Worm (Caenorhabditis elegans) whole organism, late embryonic: ENCODE results near the gene F46C5.9.

ENCODE experiments used
- C08G9.2 ChIP-seq: sonication (generic microtip); optimal IDR thresholded peaks from 2 replicates; lab custom pipeline; 2016; ENCODE audit warnings: mild to moderate bottlenecking, missing genetic modification characterization, moderate library complexity, missing compliant biosample characterization
- C38D4.7 ChIP-seq: fragments of 200-800 bp; sonication (Bioruptor generic); optimal IDR thresholded peaks from 2 replicates; lab custom pipeline; 2018; ENCODE audit warnings: mild to moderate bottlenecking, missing genetic modification characterization, moderate library complexity, missing compliant biosample characterization
- K02D7.2 ChIP-seq: sonication (generic microtip); optimal IDR thresholded peaks from 2 replicates; lab custom pipeline; 2017; ENCODE audit warnings: mild to moderate bottlenecking, missing genetic modification characterization, missing compliant biosample characterization
- K09A11.1 ChIP-seq: sonication (generic microtip); optimal IDR thresholded peaks from 2 replicates; lab custom pipeline; 2017; ENCODE audit warnings: antibody characterized with exemption, mild to moderate bottlenecking, missing genetic modification characterization, missing compliant biosample characterization; ENCODE audit not compliant: insufficient read depth
- ahr-1 ChIP-seq: sonication (generic microtip); optimal IDR thresholded peaks from 2 replicates; lab custom pipeline; 2016; ENCODE audit warnings: missing genetic modification characterization, missing compliant biosample characterization
- ceh-14 ChIP-seq: sonication (generic microtip); optimal IDR thresholded peaks from 2 replicates; lab custom pipeline; 2016; ENCODE audit warnings: missing genotype, missing genetic modification characterization, missing compliant biosample characterization
- ceh-18 ChIP-seq: sonication (generic microtip); optimal IDR thresholded peaks from 2 replicates; lab custom pipeline; 2016; ENCODE audit warnings: missing genetic modification characterization, missing compliant biosample characterization
- ceh-19 ChIP-seq: fragments of 200-800 bp; sonication (Bioruptor generic); optimal IDR thresholded peaks from 2 replicates; lab custom pipeline; 2018; ENCODE audit warnings: mild to moderate bottlenecking, missing genetic modification characterization, missing compliant biosample characterization
- ceh-2 ChIP-seq: sonication (generic microtip); optimal IDR thresholded peaks from 2 replicates; lab custom pipeline; 2016; ENCODE audit warnings: missing genotype, missing genetic modification characterization, missing compliant biosample characterization
- ceh-31 ChIP-seq: sonication (generic microtip); optimal IDR thresholded peaks from 2 replicates; lab custom pipeline; 2016; ENCODE audit warnings: missing genetic modification characterization, missing compliant biosample characterization
- ceh-34 ChIP-seq: sonication (generic microtip); optimal IDR thresholded peaks from 2 replicates; lab custom pipeline; 2016; ENCODE audit warnings: mild to moderate bottlenecking, missing genetic modification characterization, missing compliant biosample characterization
- ceh-45 ChIP-seq: fragments of 200-800 bp; sonication (Bioruptor generic); IDR thresholded peaks from 2 replicates; pipeline ENCODE4 v1.3.6; 2022; ENCODE audit warnings: missing genetic modification reagents, missing genetic modification characterization, missing compliant biosample characterization
- ceh-48 ChIP-seq: sonication (generic microtip); optimal IDR thresholded peaks from 2 replicates; lab custom pipeline; 2016; ENCODE audit warnings: missing genetic modification characterization, inconsistent platforms, missing compliant biosample characterization
- ceh-6 ChIP-seq: fragments of 200-800 bp; sonication (Bioruptor generic); optimal IDR thresholded peaks from 2 replicates; lab custom pipeline; 2018; ENCODE audit warnings: mild to moderate bottlenecking, missing genetic modification characterization, missing compliant biosample characterization
- che-1 ChIP-seq: sonication (generic microtip); optimal IDR thresholded peaks from 2 replicates; lab custom pipeline; 2016; ENCODE audit warnings: mild to moderate bottlenecking, missing genetic modification characterization, missing compliant biosample characterization
- dve-1 ChIP-seq: sonication (generic microtip); optimal IDR thresholded peaks from 2 replicates; lab custom pipeline; 2017; ENCODE audit warnings: antibody characterized with exemption, mild to moderate bottlenecking, missing genetic modification characterization, missing compliant biosample characterization
- elt-2 ChIP-seq: sonication (generic microtip); optimal IDR thresholded peaks from 2 replicates; lab custom pipeline; 2016; ENCODE audit warnings: missing genetic modification reagents, missing genetic modification characterization, missing compliant biosample characterization
- ets-4 ChIP-seq: sonication (generic microtip); optimal IDR thresholded peaks from 2 replicates; lab custom pipeline; 2016; ENCODE audit warnings: missing genetic modification characterization, missing compliant biosample characterization
- fkh-6 ChIP-seq: sonication (generic microtip); optimal IDR thresholded peaks from 2 replicates; lab custom pipeline; 2016; ENCODE audit warnings: missing genetic modification characterization, missing compliant biosample characterization
- gmeb-2 ChIP-seq: sonication (generic microtip); optimal IDR thresholded peaks from 2 replicates; lab custom pipeline; 2016; ENCODE audit warnings: missing genetic modification characterization, inconsistent platforms, missing compliant biosample characterization
- hlh-13 ChIP-seq: fragments of 200-800 bp; sonication (Bioruptor generic); optimal IDR thresholded peaks from 2 replicates; lab custom pipeline; 2018; ENCODE audit warnings: mild to moderate bottlenecking, missing genetic modification characterization, missing compliant biosample characterization
- hlh-15 ChIP-seq: sonication (generic microtip); optimal IDR thresholded peaks from 2 replicates; lab custom pipeline; 2016; ENCODE audit warnings: missing genetic modification characterization, missing compliant biosample characterization
- hlh-30 ChIP-seq: sonication (generic microtip); optimal IDR thresholded peaks from 2 replicates; lab custom pipeline; 2017; ENCODE audit warnings: antibody characterized with exemption, missing genetic modification characterization, missing compliant biosample characterization; ENCODE audit not compliant: insufficient read depth
- lim-6 ChIP-seq: sonication (generic microtip); optimal IDR thresholded peaks from 2 replicates; lab custom pipeline; 2016; ENCODE audit warnings: missing genetic modification characterization, missing compliant biosample characterization
- lin-11 ChIP-seq: fragments of 200-800 bp; sonication (Bioruptor generic); optimal IDR thresholded peaks from 2 replicates; lab custom pipeline; 2018; ENCODE audit warnings: mild to moderate bottlenecking, missing genetic modification characterization, missing compliant biosample characterization
- madf-2 ChIP-seq: sonication (generic microtip); optimal IDR thresholded peaks from 2 replicates; lab custom pipeline; 2017; ENCODE audit warnings: missing genetic modification characterization, missing compliant biosample characterization
- mec-3 ChIP-seq: sonication (generic microtip); optimal IDR thresholded peaks from 2 replicates; lab custom pipeline; 2016; ENCODE audit warnings: borderline replicate concordance, missing genetic modification characterization, missing compliant biosample characterization
- nfya-1 ChIP-seq: sonication (generic microtip); optimal IDR thresholded peaks from 2 replicates; lab custom pipeline; 2017; ENCODE audit warnings: missing genetic modification characterization, mild to moderate bottlenecking, missing compliant biosample characterization, antibody characterized with exemption, moderate library complexity
- nhr-11 ChIP-seq: fragments of 150-350 bp; optimal IDR thresholded peaks from 2 replicates; lab custom pipeline; 2014; ENCODE audit warnings: missing biosample characterization, missing genetic modification characterization
- nhr-232 ChIP-seq: sonication (generic microtip); optimal IDR thresholded peaks from 2 replicates; lab custom pipeline; 2016; ENCODE audit warnings: missing genetic modification characterization, missing compliant biosample characterization
- odd-2 ChIP-seq: sonication (generic microtip); optimal IDR thresholded peaks from 2 replicates; lab custom pipeline; 2017; ENCODE audit warnings: antibody characterized with exemption, mild to moderate bottlenecking, missing genetic modification characterization, missing compliant biosample characterization
- pax-1 ChIP-seq: fragments of 150-350 bp; optimal IDR thresholded peaks from 2 replicates; lab custom pipeline; 2014; ENCODE audit warnings: missing biosample characterization, missing genetic modification characterization
- pha-4 ChIP-seq: fragments of 150-350 bp; optimal IDR thresholded peaks from 2 replicates; lab custom pipeline; 2018; ENCODE audit warnings: missing biosample characterization, missing genetic modification reagents, missing genetic modification characterization
- ref-2 ChIP-seq: sonication (generic microtip); optimal IDR thresholded peaks from 2 replicates; lab custom pipeline; 2016; ENCODE audit warnings: missing genetic modification characterization, missing compliant biosample characterization
- rnt-1 ChIP-seq: sonication (generic microtip); optimal IDR thresholded peaks from 2 replicates; lab custom pipeline; 2016; ENCODE audit warnings: missing genetic modification characterization, missing compliant biosample characterization
- sox-2 ChIP-seq: fragments of 200-800 bp; sonication (Bioruptor generic); IDR thresholded peaks from 2 replicates; pipeline ENCODE4 v1.3.6; 2022; ENCODE audit warnings: missing genetic modification reagents, missing genetic modification characterization, missing compliant biosample characterization
- syd-9 ChIP-seq: sonication (generic microtip); optimal IDR thresholded peaks from 2 replicates; lab custom pipeline; 2016; ENCODE audit warnings: mild to moderate bottlenecking, missing genetic modification characterization, moderate library complexity, missing compliant biosample characterization
- tbx-7 ChIP-seq: sonication (generic microtip); optimal IDR thresholded peaks from 2 replicates; lab custom pipeline; 2016; ENCODE audit warnings: missing genotype, missing genetic modification characterization, missing compliant biosample characterization
- unc-3 ChIP-seq, 2 experiments: fragments of 200-800 bp in 1 of 2; sonication (Bioruptor generic) in 1 of 2; sonication (generic microtip) in 1 of 2; conservative IDR thresholded peaks in 1 of 2; optimal IDR thresholded peaks in 1 of 2; 2 replicates each; pipeline versions ENCODE4 v1.3.6 to Lab custom; 2016 to 2022; ENCODE audit warnings: missing compliant biosample characterization in 2 of 2, missing genetic modification characterization in 2 of 2, missing genetic modification reagents in 1 of 2
- unc-86 ChIP-seq: sonication (generic microtip); optimal IDR thresholded peaks from 2 replicates; lab custom pipeline; 2016; ENCODE audit warnings: missing genetic modification characterization, missing compliant biosample characterization
- ztf-16 ChIP-seq: sonication (generic microtip); optimal IDR thresholded peaks from 2 replicates; lab custom pipeline; 2017; ENCODE audit warnings: missing genetic modification characterization, missing compliant biosample characterization

Gene F46C5.9

ce11 chrII:8766897-8767296 is 43.6 kb downstream of the F46C5.9 start, which contains the start of gene pah-1:
Gene pah-1 (minus strand): TSS chrII:8766997.
- TF ChIP-seq ceh-48 (no peak), ceh-45 (GFP tag; lab: Robert Waterston, UW) (no peak), ceh-19 (no peak), elt-2 (tag; lab: Kevin White, UChicago) (no peak), mec-3 (tag; lab: Kevin White, UChicago) (no peak), madf-2 (tag; lab: Kevin White, UChicago) (no peak), ceh-6 (no peak)

- no peak for TF ChIP-seq hlh-15 (tag; lab: Kevin White, UChicago)
- no peak for TF ChIP-seq ref-2 (tag; lab: Kevin White, UChicago)
- TF ChIP-seq ceh-18 (tag; lab: Kevin White, UChicago): no peak
- TF ChIP-seq unc-86 (tag; lab: Kevin White, UChicago): no peak
Measured at ce11 chrII:8766475-8766874, 44.1 kb downstream of the F46C5.9 start, which contains the start of the genes nsph-1.1 and K08F8.15. Gene nsph-1.1 (plus strand): TSS chrII:8766775. Gene K08F8.15 (plus strand): TSS chrII:8766809.

ce11 chrII:8765131-8765530 is 45.4 kb downstream of the F46C5.9 start:
- no peak for TF ChIP-seq ets-4 (tag; lab: Kevin White, UChicago)
- no peak for TF ChIP-seq ceh-31
- TF ChIP-seq hlh-13 (GFP tag; lab: Kevin White, UChicago): no peak
- TF ChIP-seq pax-1 (tag; lab: Kevin White, UChicago): no peak
- TF ChIP-seq che-1 (tag; lab: Kevin White, UChicago): no peak
- no peak for TF ChIP-seq ceh-48
- TF ChIP-seq nhr-11: no peak
- no peak for TF ChIP-seq rnt-1 (tag; lab: Kevin White, UChicago)

ce11 chrII:8764332-8764731 is 46.2 kb downstream of the F46C5.9 start:
- TF ChIP-seq ceh-45 (GFP tag; lab: Robert Waterston, UW) (no peak), ceh-19 (no peak)

- TF ChIP-seq hlh-30 (no peak), lim-6 (tag; lab: Kevin White, UChicago) (no peak), unc-86 (tag; lab: Kevin White, UChicago) (no peak), odd-2 (no peak), ceh-14 (tag; lab: Kevin White, UChicago) (no peak), syd-9 (tag; lab: Kevin White, UChicago) (no peak), sox-2 (GFP tag; lab: Robert Waterston, UW) (no peak), hlh-13 (GFP tag; lab: Kevin White, UChicago) (no peak), K09A11.1 (no peak), ceh-2 (tag; lab: Kevin White, UChicago) (no peak), ref-2 (tag; lab: Kevin White, UChicago) (no peak), fkh-6 (no peak), ztf-16 (tag; lab: Kevin White, UChicago) (no peak), ceh-45 (GFP tag; lab: Robert Waterston, UW) (no peak), unc-3 (GFP tag; conservative IDR thresholded peaks at IDR 0.05; lab: Robert Waterston, UW) (no peak), unc-3 (tag; optimal IDR thresholded peaks at IDR 0.05; lab: Kevin White, UChicago) (no peak), nfya-1 (tag; lab: Kevin White, UChicago) (no peak), gmeb-2 (no peak)
Measured at ce11 chrII:8763367-8763766, 47.2 kb downstream of the F46C5.9 start.

ce11 chrII:8761739-8762138 is 48.8 kb downstream of the F46C5.9 start:
- TF ChIP-seq hlh-15 (tag; lab: Kevin White, UChicago): no peak
- TF ChIP-seq ceh-34 (tag; lab: Kevin White, UChicago): no peak
- no peak for TF ChIP-seq lin-11 (tag; lab: Kevin White, UChicago)
- no peak for TF ChIP-seq dve-1 (tag; lab: Kevin White, UChicago)
- TF ChIP-seq nhr-232 (tag; lab: Kevin White, UChicago): no peak
- no peak for TF ChIP-seq tbx-7 (tag; lab: Kevin White, UChicago)
- no peak for TF ChIP-seq C08G9.2 (tag; lab: Kevin White, UChicago)
- no peak for TF ChIP-seq ref-2 (tag; lab: Kevin White, UChicago)
- TF ChIP-seq pha-4: no peak
- TF ChIP-seq K02D7.2 (tag; lab: Kevin White, UChicago): no peak
- no peak for TF ChIP-seq ahr-1 (tag; lab: Kevin White, UChicago)
- TF ChIP-seq C38D4.7 (GFP tag; lab: Kevin White, UChicago): no peak
- TF ChIP-seq, all 69 proteins: peak for 0
